Worm (Caenorhabditis elegans): ENCODE measurements around the gene cyp-13A3.

The cyp-13A3 gene

DNA sequence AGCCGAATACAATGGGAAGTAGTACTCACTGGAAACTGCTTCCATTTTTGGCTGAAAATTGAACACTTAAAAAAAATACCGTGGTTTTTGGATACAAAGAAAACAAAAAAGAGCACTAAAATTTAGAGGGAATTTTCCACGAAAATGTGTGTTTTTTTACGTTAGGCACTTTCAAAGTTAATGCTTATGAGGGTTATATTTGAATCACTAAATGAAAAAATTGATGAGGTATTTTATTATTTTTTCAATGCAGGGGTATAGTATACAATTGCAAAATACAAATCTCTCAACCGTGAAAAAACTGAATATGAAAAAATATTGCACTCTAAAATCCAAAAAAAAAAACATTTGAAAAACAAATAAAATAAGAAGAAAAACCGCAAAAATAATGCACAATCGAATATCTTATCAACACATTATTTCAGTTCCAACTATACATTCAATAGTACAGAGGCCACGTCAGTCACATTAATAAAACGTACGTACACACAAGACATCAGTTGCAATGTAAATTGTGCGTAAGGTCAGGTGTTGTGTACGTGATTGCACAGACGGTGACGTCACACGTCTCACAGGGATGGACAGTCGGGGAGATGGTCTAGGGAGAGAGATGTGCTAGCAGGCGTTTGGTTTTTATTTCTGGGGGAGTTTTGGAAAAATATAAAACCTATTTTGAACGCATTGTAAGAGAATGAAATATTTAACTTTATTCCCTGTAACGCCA, 23.1 kb downstream of the cyp-13A3 start, which contains the start of gene aqp-10 (continued):
- TF ChIP-seq mxl-2 (GFP tag; conservative IDR thresholded peaks at IDR 0.05) (0 out of 2 replicates have a peak, but pooled peaks have one; percentile 23), hif-1 (tag; optimal IDR thresholded peaks at IDR 0.05) (peak in 1 of 2 experiments; percentile 44), Y5F2A.4 (GFP tag; optimal IDR thresholded peaks at IDR 0.05) (no peak), Y48G9A.11 (GFP tag; IDR thresholded peaks at IDR 0.05) (no peak), T20F7.1 (GFP tag; optimal IDR thresholded peaks at IDR 0.05) (peak; percentile 53), spr-3 (GFP tag; optimal IDR thresholded peaks at IDR 0.05) (no peak), tra-1 (GFP tag; IDR thresholded peaks at IDR 0.05) (no peak), lin-39 (tag; optimal IDR thresholded peaks at IDR 0.05) (no peak), madf-5 (GFP tag; IDR thresholded peaks at IDR 0.05) (no peak), Y105C5A.15 (GFP tag; IDR thresholded peaks at IDR 0.05) (no peak), snpc-1.2 (GFP tag; IDR thresholded peaks at IDR 0.05) (no peak), mdt-29 (GFP tag; IDR thresholded peaks at IDR 0.05) (no peak), aha-1 (tag) (peak; percentile 86), R02D3.7 (tag; optimal IDR thresholded peaks at IDR 0.05) (no peak), mxl-3 (GFP tag; optimal IDR thresholded peaks at IDR 0.05) (peak; percentile 5), ceh-32 (tag; optimal IDR thresholded peaks at IDR 0.05; ENCODE audit: poor library complexity) (no peak), ZK337.2 (GFP tag; IDR thresholded peaks at IDR 0.05) (no peak), ceh-20 (GFP tag; IDR thresholded peaks at IDR 0.05) (no peak), mes-2 (tag; optimal IDR thresholded peaks at IDR 0.05; ENCODE audit: poor library complexity, severe bottlenecking) (peak; percentile 62), F44E2.7 (GFP tag; IDR thresholded peaks at IDR 0.05) (no peak), nhr-28 (tag; optimal IDR thresholded peaks at IDR 0.05) (peak; percentile 70), mep-1 (tag; optimal IDR thresholded peaks at IDR 0.05) (peak; percentile 45), skn-1 (tag; optimal IDR thresholded peaks at IDR 0.05) (no peak), daf-16 (GFP tag; optimal IDR thresholded peaks at IDR 0.05) (peak in 1 of 2 experiments; percentile 68), daf-16 (tag; optimal IDR thresholded peaks at IDR 0.05) (peak; percentile 80), nhr-25 (tag; optimal IDR thresholded peaks at IDR 0.05; ENCODE audit: borderline replicate concordance, insufficient read depth) (no peak), lin-1 (GFP tag; IDR thresholded peaks at IDR 0.05) (0 out of 2 replicates have a peak, but pooled peaks have one; percentile 10), daf-19 (GFP tag; conservative IDR thresholded peaks at IDR 0.05) (no peak), D1046.2 (GFP tag; IDR thresholded peaks at IDR 0.05) (no peak), zip-11 (GFP tag; IDR thresholded peaks at IDR 0.05) (no peak), T26A8.4 (GFP tag; IDR thresholded peaks at IDR 0.05) (peak; percentile 81), sdz-12 (GFP tag; optimal IDR thresholded peaks at IDR 0.05) (no peak), dmd-8 (GFP tag; IDR thresholded peaks at IDR 0.05) (0 out of 2 replicates have a peak, but pooled peaks have one; percentile 37), lsy-2 (tag; optimal IDR thresholded peaks at IDR 0.05) (peak in 1 of 2 experiments; percentile 74), zfp-2 (tag; optimal IDR thresholded peaks at IDR 0.05) (no peak), spr-1 (tag; optimal IDR thresholded peaks at IDR 0.05) (peak; percentile 15), dmd-9 (GFP tag; IDR thresholded peaks at IDR 0.05) (no peak), nhr-6 (tag; optimal IDR thresholded peaks at IDR 0.05) (peak; percentile 74), daf-12 (tag; optimal IDR thresholded peaks at IDR 0.05) (no peak), fos-1 (tag; optimal IDR thresholded peaks at IDR 0.05) (no peak), unc-39 (tag; optimal IDR thresholded peaks at IDR 0.05) (no peak), nhr-48 (tag; optimal IDR thresholded peaks at IDR 0.05) (peak; percentile 45), egl-43 (GFP tag; IDR thresholded peaks at IDR 0.05) (no peak), unc-62 (GFP tag; optimal IDR thresholded peaks at IDR 0.05 in 1 of 2) (no peak), unc-62 (tag; optimal IDR thresholded peaks at IDR 0.05) (no peak), nhr-77 (tag; optimal IDR thresholded peaks at IDR 0.05) (peak; percentile 35), mdl-1 (tag; optimal IDR thresholded peaks at IDR 0.05) (peak in 1 of 2 experiments; percentile 20), hlh-11 (tag; optimal IDR thresholded peaks at IDR 0.05) (peak; percentile 80), lir-3 (tag; optimal IDR thresholded peaks at IDR 0.05) (no peak), ceh-82 (tag; optimal IDR thresholded peaks at IDR 0.05) (no peak), rbr-2 (tag; optimal IDR thresholded peaks at IDR 0.05) (peak; percentile 29)
